Fruit fly (Drosophila melanogaster): ENCODE results near the gene CG11679.

- TF ChIP-seq pan (optimal IDR thresholded peaks at IDR 0.05) = no peak
- no peak for TF ChIP-seq usp (GFP tag; optimal IDR thresholded peaks at IDR 0.05)
- TF ChIP-seq h (GFP tag; optimal IDR thresholded peaks at IDR 0.05) = no peak
- TF ChIP-seq lola (GFP tag; optimal IDR thresholded peaks at IDR 0.05) = no peak
- TF ChIP-seq brk (GFP tag; optimal IDR thresholded peaks at IDR 0.05) = no peak
- TF ChIP-seq GATAd (GFP tag; optimal IDR thresholded peaks at IDR 0.05) = no peak
- TF ChIP-seq Myc (optimal IDR thresholded peaks at IDR 0.05) = no peak
- TF ChIP-seq Abd-B (GFP tag; optimal IDR thresholded peaks at IDR 0.05) = no peak
- no peak for TF ChIP-seq psq (GFP tag; optimal IDR thresholded peaks at IDR 0.05)
- TF ChIP-seq dmrt93B (GFP tag; optimal IDR thresholded peaks at IDR 0.05) = no peak
- no peak for TF ChIP-seq OdsH (GFP tag; optimal IDR thresholded peaks at IDR 0.05)
- no peak for TF ChIP-seq fru (GFP tag; optimal IDR thresholded peaks at IDR 0.05)
- no peak for TF ChIP-seq rgr (GFP tag; optimal IDR thresholded peaks at IDR 0.05)
- TF ChIP-seq jim (GFP tag; optimal IDR thresholded peaks at IDR 0.05) = no peak
Observed at dm6 chrX:15740881-15741280, 2.1 kb upstream of the CG11679 start.
